Fruit fly (Drosophila melanogaster) whole organism, embryonic: Measurements from ENCODE around the gene Fancl.

Source experiments
- Abd-B ChIP-seq: fragments of 200-800 bp; sonication (Bioruptor generic); optimal IDR thresholded peaks from 2 replicates; lab custom pipeline; 2018; ENCODE audit warnings: missing biosample characterization, mild to moderate bottlenecking, missing genetic modification characterization, moderate library complexity
- Bteb2 ChIP-seq: fragments of 200-800 bp; sonication (Bioruptor generic); optimal IDR thresholded peaks from 2 replicates; lab custom pipeline; 2016; ENCODE audit warnings: missing biosample characterization, missing genetic modification characterization
- CG11504 ChIP-seq: fragments of 200-800 bp; sonication (Bioruptor generic); optimal IDR thresholded peaks from 3 replicates; lab custom pipeline; 2019; ENCODE audit warnings: missing biosample characterization, mild to moderate bottlenecking, missing genetic modification characterization, moderate library complexity
- CG12299 ChIP-seq: fragments of 200-800 bp; sonication (Bioruptor generic); optimal IDR thresholded peaks from 2 replicates; lab custom pipeline; 2018; ENCODE audit warnings: missing biosample characterization, mild to moderate bottlenecking, missing genetic modification characterization
- CG12391 ChIP-seq: fragments of 200-800 bp; sonication (Bioruptor generic); optimal IDR thresholded peaks from 3 replicates; lab custom pipeline; 2018; ENCODE audit warnings: missing biosample characterization, mild to moderate bottlenecking, missing genetic modification characterization, moderate library complexity
- CG14965 ChIP-seq: fragments of 200-800 bp; sonication (Bioruptor generic); optimal IDR thresholded peaks from 2 replicates; lab custom pipeline; 2016; ENCODE audit warnings: missing biosample characterization, missing genetic modification characterization, borderline replicate concordance
- CG17361 ChIP-seq: fragments of 200-800 bp; sonication (Bioruptor generic); IDR thresholded peaks from 3 replicates; pipeline ENCODE4 v1.3.6; 2022; ENCODE audit warnings: missing biosample characterization, missing genetic modification characterization
- CG17385 ChIP-seq: fragments of 200-800 bp; sonication (Bioruptor generic); optimal IDR thresholded peaks from 3 replicates; lab custom pipeline; 2018; ENCODE audit warnings: missing biosample characterization, mild to moderate bottlenecking, missing genetic modification characterization
- CG2202 ChIP-seq: fragments of 200-800 bp; sonication (Bioruptor generic); optimal IDR thresholded peaks from 2 replicates; lab custom pipeline; 2018; ENCODE audit warnings: missing biosample characterization, mild to moderate bottlenecking, missing genetic modification characterization
- CG2712 ChIP-seq: fragments of 200-800 bp; optimal IDR thresholded peaks from 3 replicates; lab custom pipeline; 2019; ENCODE audit warnings: missing biosample characterization, mild to moderate bottlenecking, missing genetic modification characterization, moderate library complexity
- CG32767 ChIP-seq: fragments of 200-800 bp; sonication (Bioruptor generic); IDR thresholded peaks from 2 replicates; pipeline ENCODE4 v1.3.6; 2022; ENCODE audit warnings: missing biosample characterization, missing genetic modification characterization
- CG3995 ChIP-seq: fragments of 200-800 bp; sonication (Bioruptor generic); optimal IDR thresholded peaks from 3 replicates; lab custom pipeline; 2016; ENCODE audit warnings: missing biosample characterization, missing genetic modification characterization
- CG6765 ChIP-seq: fragments of 200-800 bp; sonication (Bioruptor generic); optimal IDR thresholded peaks from 3 replicates; lab custom pipeline; 2017; ENCODE audit warnings: missing biosample characterization, mild to moderate bottlenecking, missing genetic modification characterization
- CG8924 ChIP-seq: fragments of 200-800 bp; optimal IDR thresholded peaks from 3 replicates; lab custom pipeline; 2019; ENCODE audit warnings: missing biosample characterization, mild to moderate bottlenecking, missing genetic modification characterization, moderate library complexity
- CG9609 ChIP-seq: fragments of 200-800 bp; sonication (Bioruptor generic); optimal IDR thresholded peaks from 3 replicates; lab custom pipeline; 2016; ENCODE audit warnings: missing biosample characterization, missing genetic modification characterization
- CG9817 ChIP-seq: fragments of 200-800 bp; sonication (Bioruptor generic); optimal IDR thresholded peaks from 2 replicates; lab custom pipeline; 2018; ENCODE audit warnings: missing biosample characterization, mild to moderate bottlenecking, missing genetic modification characterization, moderate library complexity
- Dek ChIP-seq: fragments of 200-800 bp; sonication (Bioruptor generic); optimal IDR thresholded peaks from 3 replicates; lab custom pipeline; 2019; ENCODE audit warnings: missing biosample characterization, mild to moderate bottlenecking, missing genetic modification characterization, moderate library complexity
- Drgx ChIP-seq: fragments of 200-800 bp; sonication (Bioruptor generic); IDR thresholded peaks from 2 replicates; pipeline ENCODE4 v1.3.6; 2022; ENCODE audit warnings: missing biosample characterization, missing genetic modification characterization
- E2f1 ChIP-seq: fragments of 200-800 bp; sonication (Bioruptor generic); IDR thresholded peaks from 2 replicates; pipeline ENCODE4 v1.3.6; 2022; ENCODE audit warnings: missing biosample characterization, missing genetic modification characterization
- Ets97D ChIP-seq: fragments of 200-800 bp; sonication (Bioruptor generic); optimal IDR thresholded peaks from 3 replicates; lab custom pipeline; 2016; ENCODE audit warnings: missing biosample characterization, missing genetic modification characterization
- HLH54F ChIP-seq: fragments of 200-800 bp; sonication (Bioruptor generic); optimal IDR thresholded peaks from 3 replicates; lab custom pipeline; 2016; ENCODE audit warnings: missing biosample characterization, missing genetic modification characterization
- Hr51 ChIP-seq, 2 experiments: fragments of 200-800 bp; sonication (Bioruptor generic); optimal IDR thresholded peaks; 2 replicates in 1 of 2; 3 replicates in 1 of 2; lab custom pipeline; 2016 to 2018; ENCODE audit warnings: missing biosample characterization in 2 of 2, missing genetic modification characterization in 2 of 2, mild to moderate bottlenecking in 1 of 2, moderate library complexity in 1 of 2
- Lim3 ChIP-seq: fragments of 200-800 bp; sonication (Bioruptor generic); IDR thresholded peaks from 2 replicates; pipeline ENCODE4 v1.3.6; 2022; ENCODE audit warnings: missing biosample characterization, missing genetic modification characterization
- Optix ChIP-seq: fragments of 200-800 bp; sonication (Bioruptor generic); IDR thresholded peaks from 3 replicates; pipeline ENCODE4 v1.3.6; 2022; ENCODE audit warnings: missing biosample characterization, missing genetic modification characterization
- Sox100B ChIP-seq: fragments of 200-800 bp; sonication (Bioruptor generic); optimal IDR thresholded peaks from 3 replicates; lab custom pipeline; 2018; ENCODE audit warnings: missing biosample characterization, mild to moderate bottlenecking, missing genetic modification characterization
- Sry-β ChIP-seq: fragments of 200-800 bp; sonication (Bioruptor generic); optimal IDR thresholded peaks from 2 replicates; lab custom pipeline; 2018; ENCODE audit warnings: missing biosample characterization, mild to moderate bottlenecking, missing genetic modification characterization, moderate library complexity
- ac ChIP-seq: fragments of 200-800 bp; sonication (Bioruptor generic); optimal IDR thresholded peaks from 3 replicates; lab custom pipeline; 2017; ENCODE audit warnings: missing biosample characterization, mild to moderate bottlenecking, missing genetic modification characterization
- bowl ChIP-seq: fragments of 200-800 bp; sonication (Bioruptor generic); IDR thresholded peaks from 2 replicates; pipeline ENCODE4 v1.3.6; 2022; ENCODE audit warnings: missing biosample characterization, missing genetic modification characterization
- cas ChIP-seq: fragments of 200-800 bp; sonication (Bioruptor generic); IDR thresholded peaks from 2 replicates; pipeline ENCODE4 v1.3.6; 2022; ENCODE audit warnings: missing biosample characterization, missing genetic modification characterization
- caup ChIP-seq: fragments of 200-800 bp; sonication (Bioruptor generic); optimal IDR thresholded peaks from 3 replicates; lab custom pipeline; 2017; ENCODE audit warnings: missing biosample characterization, mild to moderate bottlenecking, missing genetic modification characterization, moderate library complexity; ENCODE audit not compliant: severe bottlenecking
- crp ChIP-seq, 2 experiments: fragments of 200-800 bp; sonication (Bioruptor generic); optimal IDR thresholded peaks; 2 replicates in 1 of 2; 3 replicates in 1 of 2; lab custom pipeline; 2017; ENCODE audit warnings: missing biosample characterization in 2 of 2, missing genetic modification characterization in 2 of 2, mild to moderate bottlenecking in 1 of 2, moderate library complexity in 1 of 2
- cwo ChIP-seq: fragments of 200-800 bp; sonication (Bioruptor generic); optimal IDR thresholded peaks from 3 replicates; lab custom pipeline; 2017; ENCODE audit warnings: missing biosample characterization, missing genetic modification characterization, mild to moderate bottlenecking, moderate library complexity, missing genetic modification reagents
- gce ChIP-seq: fragments of 200-800 bp; sonication (Bioruptor generic); IDR thresholded peaks from 3 replicates; pipeline ENCODE4 v1.3.6; 2022; ENCODE audit warnings: missing biosample characterization, missing genetic modification characterization
- gcm2 ChIP-seq: fragments of 200-800 bp; sonication (Bioruptor generic); optimal IDR thresholded peaks from 2 replicates; lab custom pipeline; 2016; ENCODE audit warnings: missing biosample characterization, missing genetic modification characterization
- jumu ChIP-seq: fragments of 200-800 bp; sonication (Bioruptor generic); optimal IDR thresholded peaks from 3 replicates; lab custom pipeline; 2016; ENCODE audit warnings: missing biosample characterization, missing genetic modification characterization
- kni ChIP-seq: fragments of 200-800 bp; sonication (Bioruptor generic); optimal IDR thresholded peaks from 3 replicates; lab custom pipeline; 2017; ENCODE audit warnings: mild to moderate bottlenecking, missing biosample characterization, missing genetic modification reagents, missing genetic modification characterization
- knrl ChIP-seq: fragments of 200-800 bp; sonication (Bioruptor generic); IDR thresholded peaks from 3 replicates; pipeline ENCODE4 v1.3.6; 2022; ENCODE audit warnings: missing biosample characterization, missing genetic modification characterization; ENCODE audit not compliant: partially characterized antibody
- nom ChIP-seq: fragments of 200-800 bp; sonication (Bioruptor generic); optimal IDR thresholded peaks from 2 replicates; lab custom pipeline; 2017; ENCODE audit warnings: missing biosample characterization, missing genetic modification characterization, mild to moderate bottlenecking, moderate library complexity, missing genetic modification reagents
- pho ChIP-seq: fragments of 200-800 bp; sonication (Bioruptor generic); optimal IDR thresholded peaks from 2 replicates; lab custom pipeline; 2016; ENCODE audit warnings: missing biosample characterization, missing genetic modification characterization
- pnt ChIP-seq: fragments of 200-800 bp; sonication (Bioruptor generic); optimal IDR thresholded peaks from 3 replicates; lab custom pipeline; 2016; ENCODE audit warnings: missing biosample characterization, missing genetic modification characterization
- prd ChIP-seq, 3 experiments: fragments of >200 bp in 2 of 3; fragments of 200-800 bp in 1 of 3; sonication (Bioruptor generic) in 1 of 3; optimal IDR thresholded peaks in 2 of 3; IDR thresholded peaks in 1 of 3; 2 replicates in 2 of 3; 3 replicates in 1 of 3; pipeline versions ENCODE4 v1.3.6 to Lab custom; 2017 to 2022; ENCODE audit warnings: missing biosample characterization in 1 of 3, missing genetic modification characterization in 1 of 3
- pros ChIP-seq: fragments of 200-800 bp; sonication (Bioruptor generic); optimal IDR thresholded peaks from 3 replicates; lab custom pipeline; 2019; ENCODE audit warnings: missing biosample characterization, mild to moderate bottlenecking, missing genetic modification characterization, moderate library complexity
- ranshi ChIP-seq: fragments of 200-800 bp; sonication (Bioruptor generic); IDR thresholded peaks from 2 replicates; pipeline ENCODE4 v1.3.6; 2022; ENCODE audit warnings: missing biosample characterization, missing genetic modification characterization
- ro ChIP-seq: fragments of 200-800 bp; sonication (Bioruptor generic); IDR thresholded peaks from 2 replicates; pipeline ENCODE4 v1.3.6; 2022; ENCODE audit warnings: missing biosample characterization, missing genetic modification characterization
- salm ChIP-seq: fragments of 200-800 bp; sonication (Bioruptor generic); optimal IDR thresholded peaks from 2 replicates; lab custom pipeline; 2018; ENCODE audit warnings: missing biosample characterization, mild to moderate bottlenecking, missing genetic modification characterization
- sna ChIP-seq: fragments of 200-800 bp; sonication (Bioruptor generic); IDR thresholded peaks from 2 replicates; pipeline ENCODE4 v1.3.6; 2022; ENCODE audit warnings: missing biosample characterization, missing genetic modification characterization; ENCODE audit not compliant: partially characterized antibody
- zfh2 ChIP-seq: fragments of 200-800 bp; sonication (Bioruptor generic); optimal IDR thresholded peaks from 2 replicates; lab custom pipeline; 2016; ENCODE audit warnings: missing biosample characterization, missing genetic modification characterization

Gene Fancl

dm6 chr3R:10087206-10087927 is 34.7 kb upstream of the Fancl start (continued):
- peak; percentile 67 for TF ChIP-seq CG11504
- TF ChIP-seq pho (GFP tag; lab: Kevin White, UChicago), result peak; percentile 64
- TF ChIP-seq Ets97D (GFP tag; lab: Kevin White, UChicago), result peak; percentile 19
- peak; percentile 59 for TF ChIP-seq Dek (tag; lab: Kevin White, UChicago)
- peak; percentile 41 for TF ChIP-seq caup (GFP tag; lab: Kevin White, UChicago)
- TF ChIP-seq zfh2 (GFP tag; lab: Kevin White, UChicago), result peak; percentile 71
- no peak for TF ChIP-seq bowl (GFP tag; lab: Robert Waterston, UW)
- TF ChIP-seq nom (GFP tag; lab: Kevin White, UChicago), result peak; percentile 61
- TF ChIP-seq CG9609 (GFP tag; lab: Kevin White, UChicago), result peak; percentile 67
- TF ChIP-seq CG6765 (GFP tag; lab: Kevin White, UChicago), result no peak
- TF ChIP-seq CG32767 (GFP tag; lab: Robert Waterston, UW), result no peak; the same call in 1 of the 2 replicates
- TF ChIP-seq Hr51 (GFP tag; optimal IDR thresholded peaks at IDR 0.05; lab: Kevin White, UChicago), result peak; percentile 44 to 59
- TF ChIP-seq ro (GFP tag; lab: Robert Waterston, UW), result no peak
- TF ChIP-seq sna (GFP tag; lab: Robert Waterston, UW), result 0 out of 2 replicates have a peak, but pooled peaks have one; percentile 28
- peak; percentile 70; the same call in 1 of the 2 replicates for TF ChIP-seq ranshi (GFP tag; lab: Robert Waterston, UW)
- peak; percentile 45; the same call in 2 of the 3 replicates for TF ChIP-seq CG17361 (GFP tag; lab: Robert Waterston, UW)
- 0 out of 3 replicates have a peak, but pooled peaks have one; percentile 16 for TF ChIP-seq knrl (GFP tag; lab: Robert Waterston, UW)
- TF ChIP-seq Sox100B, result peak; percentile 20
- peak; percentile 35 for TF ChIP-seq CG8924
- peak; percentile 32 for TF ChIP-seq CG3995
- peak; percentile 66 for TF ChIP-seq cwo (GFP tag; lab: Kevin White, UChicago)
- TF ChIP-seq kni, result peak; percentile 62
- peak; percentile 80 for TF ChIP-seq pros
- no peak for TF ChIP-seq CG2202 (tag; lab: Kevin White, UChicago)
- TF ChIP-seq gcm2 (GFP tag; lab: Kevin White, UChicago), result peak; percentile 56
- peak; percentile 65 for TF ChIP-seq HLH54F (GFP tag; lab: Kevin White, UChicago)
- no peak for TF ChIP-seq crp (GFP tag; optimal IDR thresholded peaks at IDR 0.05; lab: Kevin White, UChicago)
- TF ChIP-seq CG17385 (GFP tag; lab: Kevin White, UChicago), result peak; percentile 52
- peak; percentile 51; the same call in 1 of the 3 replicates for TF ChIP-seq Optix (GFP tag; lab: Robert Waterston, UW)
- no peak for TF ChIP-seq salm (tag; lab: Kevin White, UChicago)
- TF ChIP-seq Bteb2, result peak; percentile 64
- TF ChIP-seq CG12391 (tag; lab: Kevin White, UChicago), result peak; percentile 43
- peak; percentile 16; the same call in 1 of the 3 replicates for TF ChIP-seq gce
- TF ChIP-seq CG12299 (tag; lab: Kevin White, UChicago), result no peak
- peak; percentile 28 for TF ChIP-seq CG9817
- 0 out of 2 replicates have a peak, but pooled peaks have one; percentile 23 for TF ChIP-seq Lim3
- TF ChIP-seq jumu, result peak; percentile 68
- no peak for TF ChIP-seq CG14965
- TF ChIP-seq Abd-B (GFP tag; lab: Kevin White, UChicago), result peak; percentile 61
- TF ChIP-seq cas (GFP tag; lab: Robert Waterston, UW), result no peak
- TF ChIP-seq pnt (GFP tag; lab: Kevin White, UChicago), result peak; percentile 66
- TF ChIP-seq CG2712 (tag; lab: Kevin White, UChicago), result peak; percentile 45
- 0 out of 2 replicates have a peak, but pooled peaks have one; percentile 46 for TF ChIP-seq E2f1
- TF ChIP-seq Drgx, result peak; percentile 88
- no peak for TF ChIP-seq prd (optimal IDR thresholded peaks at IDR 0.05; lab: Kevin White, UChicago)
- peak; percentile 82 for TF ChIP-seq prd (GFP tag; IDR thresholded peaks at IDR 0.05; lab: Robert Waterston, UW)
- no peak for TF ChIP-seq ac (GFP tag; lab: Kevin White, UChicago)
- no peak for TF ChIP-seq Sry-β (GFP tag; lab: Kevin White, UChicago)
